Fruit fly (Drosophila melanogaster) Kc167 (cell line): Measurements from ENCODE around the gene CG12091.

ENCODE experiments used
- Myc ChIP-seq: fragments of >200 bp; optimal IDR thresholded peaks from 2 replicates; lab custom pipeline; 2017; ENCODE audit warnings: missing external identifiers
- Sin3A ChIP-seq: fragments of >200 bp; optimal IDR thresholded peaks from 2 replicates; lab custom pipeline; 2018; ENCODE audit warnings: missing external identifiers
- h ChIP-seq: fragments of >200 bp; optimal IDR thresholded peaks from 3 replicates; lab custom pipeline; 2018; ENCODE audit warnings: missing external identifiers
- insv ChIP-seq: fragments of >200 bp; optimal IDR thresholded peaks from 3 replicates; lab custom pipeline; 2018; ENCODE audit warnings: missing external identifiers
- psq ChIP-seq: fragments of >200 bp; optimal IDR thresholded peaks from 2 replicates; lab custom pipeline; 2017; ENCODE audit warnings: missing external identifiers
- ttk ChIP-seq: sonication (Bioruptor generic); optimal IDR thresholded peaks from 2 replicates; lab custom pipeline; 2017; ENCODE audit warnings: missing external identifiers

CG12091 gene

dm6 chr3L:1536487-1537337 lies at the start of gene CG12091, which contains the start of gene pns:
Gene CG12091 (minus strand): TSS chr3L:1536835.
Gene pns (plus strand): TSS chr3L:1537137.
- TF ChIP-seq h (lab: Kevin White, UChicago) = no peak
- no peak for TF ChIP-seq insv (lab: Kevin White, UChicago)
- no peak for TF ChIP-seq ttk (lab: Kevin White, UChicago)
- no peak for TF ChIP-seq psq (lab: Kevin White, UChicago)
- TF ChIP-seq Sin3A (lab: Kevin White, UChicago) = no peak
- no peak for TF ChIP-seq Myc (lab: Kevin White, UChicago)

- no peak for TF ChIP-seq Sin3A (lab: Kevin White, UChicago)
- no peak for TF ChIP-seq h (lab: Kevin White, UChicago)
- no peak for TF ChIP-seq insv (lab: Kevin White, UChicago)
- no peak for TF ChIP-seq ttk (lab: Kevin White, UChicago)
- no peak for TF ChIP-seq psq (lab: Kevin White, UChicago)
- TF ChIP-seq Myc (lab: Kevin White, UChicago) = no peak
These were observed 48.1 kb upstream of the CG12091 start for dm6 chr3L:1584781-1585180.

- TF ChIP-seq ttk (lab: Kevin White, UChicago) (no peak), insv (lab: Kevin White, UChicago) (no peak), Myc (lab: Kevin White, UChicago) (no peak), h (lab: Kevin White, UChicago) (no peak), psq (lab: Kevin White, UChicago) (no peak), Sin3A (lab: Kevin White, UChicago) (no peak)
These were observed 47.4 kb upstream of the CG12091 start for dm6 chr3L:1584003-1584402.

DNA sequence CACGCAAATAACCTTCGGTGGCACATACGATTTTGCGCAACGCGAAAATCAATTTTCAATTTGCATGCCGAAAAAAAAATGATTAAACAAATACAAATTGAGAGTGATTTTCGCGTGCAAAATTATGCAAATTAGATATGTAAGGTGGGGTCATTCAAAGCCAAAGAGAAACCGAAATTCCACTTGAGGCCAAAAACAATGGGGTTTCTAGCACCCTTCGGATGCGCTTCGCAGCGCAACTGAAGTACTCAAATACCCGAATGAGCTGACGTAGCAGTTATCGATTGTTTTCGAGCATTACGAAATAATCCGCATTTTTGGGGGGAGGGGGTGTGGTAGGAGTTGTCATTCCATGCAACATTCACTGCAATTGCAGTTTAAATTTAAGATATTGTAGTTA lies 44.2 kb upstream of the CG12091 start:
- TF ChIP-seq Myc (lab: Kevin White, UChicago) (no peak), h (lab: Kevin White, UChicago) (no peak)

dm6 chr3L:1580194-1580593 lies 43.6 kb upstream of the CG12091 start:
- TF ChIP-seq ttk (lab: Kevin White, UChicago) (no peak), insv (lab: Kevin White, UChicago) (no peak), Myc (lab: Kevin White, UChicago) (no peak), Sin3A (lab: Kevin White, UChicago) (no peak), h (lab: Kevin White, UChicago) (no peak), psq (lab: Kevin White, UChicago) (no peak)

- TF ChIP-seq Sin3A (lab: Kevin White, UChicago) = no peak
- no peak for TF ChIP-seq ttk (lab: Kevin White, UChicago)
- TF ChIP-seq psq (lab: Kevin White, UChicago) = no peak
- TF ChIP-seq h (lab: Kevin White, UChicago) = no peak
- TF ChIP-seq Myc (lab: Kevin White, UChicago) = no peak
- no peak for TF ChIP-seq insv (lab: Kevin White, UChicago)
These were observed 42.7 kb upstream of the CG12091 start for dm6 chr3L:1579169-1579853.

- TF ChIP-seq ttk (lab: Kevin White, UChicago) (no peak), Sin3A (lab: Kevin White, UChicago) (no peak), h (lab: Kevin White, UChicago) (no peak), psq (lab: Kevin White, UChicago) (no peak), insv (lab: Kevin White, UChicago) (no peak), Myc (lab: Kevin White, UChicago) (no peak)
These were observed 41.8 kb upstream of the CG12091 start for dm6 chr3L:1578391-1578948.

- TF ChIP-seq Myc (lab: Kevin White, UChicago) (no peak), psq (lab: Kevin White, UChicago) (no peak), h (lab: Kevin White, UChicago) (no peak), ttk (lab: Kevin White, UChicago) (no peak), insv (lab: Kevin White, UChicago) (no peak), Sin3A (lab: Kevin White, UChicago) (no peak)
These were observed 40.7 kb upstream of the CG12091 start for dm6 chr3L:1577338-1577737.

DNA sequence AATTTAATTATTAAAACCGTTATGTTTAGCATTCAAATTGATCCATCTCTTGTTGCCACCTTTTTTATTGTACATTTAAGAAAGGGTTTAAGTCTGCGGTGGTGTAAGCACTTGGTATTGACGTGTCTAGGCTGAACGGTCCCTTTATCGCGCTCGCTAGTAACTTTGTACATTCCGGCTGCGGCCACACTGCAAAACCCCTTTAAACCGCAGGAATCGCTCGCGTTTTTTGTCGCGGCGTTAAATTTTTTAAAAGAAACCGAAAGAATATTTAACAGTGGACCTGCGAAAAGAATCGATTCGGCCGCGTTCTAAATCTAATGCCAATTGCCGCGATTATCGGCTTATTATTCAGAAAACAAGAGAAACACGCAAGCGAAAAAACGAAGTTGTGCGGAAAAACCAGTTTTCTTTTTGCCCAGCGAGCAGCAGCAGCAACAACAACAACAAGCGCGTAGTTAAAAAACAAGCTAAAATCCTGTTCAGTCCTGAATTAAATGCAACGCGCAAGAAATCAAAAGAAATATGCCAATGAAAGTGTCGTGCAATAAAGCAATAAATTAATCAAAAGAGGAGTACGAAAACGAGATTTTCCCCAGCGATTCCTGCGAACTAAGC lies 40.0 kb upstream of the CG12091 start, which contains the start of gene CG13917:
Gene CG13917 (plus strand): TSS at position 211 of the 618 bp plus-strand sequence.
- TF ChIP-seq ttk (lab: Kevin White, UChicago) = no peak
- TF ChIP-seq psq (lab: Kevin White, UChicago) = no peak
- no peak for TF ChIP-seq h (lab: Kevin White, UChicago)
- no peak for TF ChIP-seq Myc (lab: Kevin White, UChicago)
- TF ChIP-seq Sin3A (lab: Kevin White, UChicago) = no peak
- TF ChIP-seq insv (lab: Kevin White, UChicago) = no peak

DNA sequence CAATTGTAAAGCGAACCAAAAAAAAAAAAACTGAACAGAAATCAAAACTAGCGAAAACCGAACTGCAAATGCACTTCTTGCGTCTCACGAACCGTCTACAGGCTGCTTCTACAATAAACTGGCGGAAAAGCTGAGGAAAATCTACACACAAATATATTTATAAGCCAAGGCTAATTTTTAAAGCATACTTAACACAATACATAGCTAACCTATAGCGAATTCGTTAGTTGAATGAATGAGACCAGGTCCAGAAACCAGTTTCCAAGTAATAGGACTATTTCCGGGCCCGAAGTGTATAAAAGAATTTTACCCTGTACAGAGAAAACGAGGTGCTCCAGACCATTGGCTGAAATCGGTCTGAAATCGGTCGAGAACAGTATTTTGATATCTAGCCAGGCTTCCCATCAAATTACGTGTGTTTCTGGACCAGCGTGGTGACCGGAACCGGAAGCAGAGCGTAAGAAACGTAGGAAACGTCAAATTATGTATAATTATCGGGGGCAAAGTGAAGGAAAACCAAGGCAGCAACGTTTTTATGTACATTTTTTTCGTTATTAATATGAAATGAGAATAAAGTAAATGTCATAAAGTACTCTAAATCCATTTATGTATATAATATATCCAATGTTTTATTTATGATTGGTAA lies 39.2 kb upstream of the CG12091 start:
- TF ChIP-seq insv (lab: Kevin White, UChicago) = no peak
- TF ChIP-seq Sin3A (lab: Kevin White, UChicago) = no peak
- TF ChIP-seq h (lab: Kevin White, UChicago) = no peak
- no peak for TF ChIP-seq Myc (lab: Kevin White, UChicago)
- TF ChIP-seq psq (lab: Kevin White, UChicago) = no peak
- TF ChIP-seq ttk (lab: Kevin White, UChicago) = no peak
